Fruit fly (Drosophila melanogaster): ENCODE results near the gene HemK2.
A peak's percentile ranks its signal among the peaks of the same experiment; 100 is the strongest.

DNA sequence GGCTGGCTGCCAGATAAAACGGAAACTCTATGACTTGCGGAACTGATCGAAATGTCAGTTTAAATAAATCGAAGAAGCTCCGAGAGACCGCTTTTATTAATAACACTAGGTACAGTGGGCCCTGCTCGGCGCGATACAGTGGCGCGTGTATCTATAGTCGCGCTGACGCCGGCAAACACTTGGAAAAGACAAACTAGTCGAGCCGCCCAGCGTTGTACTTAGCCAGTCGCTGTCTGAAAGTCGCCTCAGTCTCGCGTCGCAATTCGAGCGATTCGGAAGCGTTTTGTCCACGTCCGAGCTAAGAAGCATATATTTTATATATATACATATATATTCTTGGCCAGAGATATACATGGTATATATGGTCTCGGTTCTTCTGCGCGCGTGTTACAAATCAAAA, 29.6 kb downstream of the HemK2 start:
- TF ChIP-seq CG11617 (GFP tag; optimal IDR thresholded peaks at IDR 0.05) (peak; percentile 14), kay (GFP tag; ENCODE audit: borderline replicate concordance) (peak; percentile 9), CG12768 (GFP tag; optimal IDR thresholded peaks at IDR 0.05) (peak; percentile 59), tj (GFP tag; optimal IDR thresholded peaks at IDR 0.05) (peak; percentile 75), bab1 (GFP tag; optimal IDR thresholded peaks at IDR 0.05) (peak; percentile 26), pad (GFP tag; optimal IDR thresholded peaks at IDR 0.05) (peak; percentile 12), Mnt (GFP tag; optimal IDR thresholded peaks at IDR 0.05) (peak; percentile 63), CG33017 (tag; optimal IDR thresholded peaks at IDR 0.05) (peak; percentile 72), cic (GFP tag; optimal IDR thresholded peaks at IDR 0.05) (peak; percentile 50), ovo (GFP tag; optimal IDR thresholded peaks at IDR 0.05) (no peak), CG1620 (GFP tag; optimal IDR thresholded peaks at IDR 0.05) (no peak), CG14711 (tag; optimal IDR thresholded peaks at IDR 0.05) (peak; percentile 54), toe (GFP tag; optimal IDR thresholded peaks at IDR 0.05) (no peak)

Data from whole organism, adult.